Worm (Caenorhabditis elegans): ENCODE results near the gene cit-1.2.

cit-1.2 gene

DNA sequence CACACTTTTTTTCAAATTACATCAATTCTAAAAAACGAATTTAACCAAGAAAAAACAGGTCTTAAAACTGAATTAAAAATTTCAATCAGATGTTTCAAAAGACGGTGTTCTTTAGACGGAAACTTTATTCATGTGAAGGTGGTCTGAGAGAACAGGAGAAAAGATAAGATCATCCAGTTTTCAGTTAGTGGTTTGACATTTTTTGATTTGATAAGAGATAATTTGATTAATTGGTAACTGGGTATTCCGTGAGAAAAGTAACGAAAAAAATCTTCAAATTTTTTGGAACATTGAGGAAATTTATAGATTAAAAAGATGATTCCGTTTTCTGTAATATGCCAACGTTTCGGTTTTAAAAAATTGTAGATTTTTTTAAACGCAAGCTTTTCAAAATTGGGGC is 25.9 kb downstream of the cit-1.2 start:
- TF ChIP-seq hmbx-1 (tag; optimal IDR thresholded peaks at IDR 0.05) (no peak), flt-1 (GFP tag; IDR thresholded peaks at IDR 0.05) (no peak), tbx-37 (GFP tag; conservative IDR thresholded peaks at IDR 0.05) (no peak), F13C5.2 (tag; optimal IDR thresholded peaks at IDR 0.05) (no peak), pes-1 (GFP tag; IDR thresholded peaks at IDR 0.05) (no peak), aly-1 (tag; optimal IDR thresholded peaks at IDR 0.05) (no peak), hnd-1 (tag; optimal IDR thresholded peaks at IDR 0.05) (no peak), ama-1 (optimal IDR thresholded peaks at IDR 0.05) (no peak), sea-1 (GFP tag; conservative IDR thresholded peaks at IDR 0.05) (no peak), ets-7 (tag; optimal IDR thresholded peaks at IDR 0.05) (no peak), tra-4 (tag; optimal IDR thresholded peaks at IDR 0.05) (no peak), ceh-36 (tag; optimal IDR thresholded peaks at IDR 0.05) (no peak)

DNA sequence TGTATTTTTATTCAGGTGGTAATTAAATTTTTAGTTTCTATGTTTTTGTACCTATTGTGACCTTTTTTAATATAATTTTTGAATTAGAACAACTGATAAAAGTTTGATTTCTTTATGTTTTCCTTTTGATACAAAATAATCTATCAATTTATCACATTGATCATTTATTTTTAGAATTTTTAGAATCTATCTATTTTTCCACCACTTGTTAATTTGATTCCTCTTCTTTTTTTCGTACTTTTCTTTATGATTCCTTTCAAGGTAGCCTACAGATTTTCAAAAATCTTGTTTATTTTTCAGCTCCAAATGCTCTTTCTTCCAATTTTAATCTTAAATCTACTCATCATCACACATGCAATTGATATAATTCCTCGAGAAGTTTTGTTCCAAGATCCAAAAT is 27.4 kb downstream of the cit-1.2 start, which contains the start of gene dpf-6:
dpf-6 (plus strand) TSS at position 301 of the 400 bp plus-strand sequence.
- TF ChIP-seq scrt-1 (GFP tag; IDR thresholded peaks at IDR 0.05) (no peak), B0310.2 (tag; optimal IDR thresholded peaks at IDR 0.05) (no peak), ceh-13 (GFP tag; optimal IDR thresholded peaks at IDR 0.05) (no peak), tbx-37 (GFP tag; conservative IDR thresholded peaks at IDR 0.05) (no peak), flt-1 (GFP tag; IDR thresholded peaks at IDR 0.05) (no peak), pes-1 (GFP tag; IDR thresholded peaks at IDR 0.05) (no peak), hnd-1 (tag; optimal IDR thresholded peaks at IDR 0.05) (no peak), tra-4 (tag; optimal IDR thresholded peaks at IDR 0.05) (no peak), hmg-4 (GFP tag; optimal IDR thresholded peaks at IDR 0.05) (no peak), F13C5.2 (tag; optimal IDR thresholded peaks at IDR 0.05) (no peak), ets-7 (tag; optimal IDR thresholded peaks at IDR 0.05) (no peak), sea-1 (GFP tag; conservative IDR thresholded peaks at IDR 0.05) (no peak)

DNA sequence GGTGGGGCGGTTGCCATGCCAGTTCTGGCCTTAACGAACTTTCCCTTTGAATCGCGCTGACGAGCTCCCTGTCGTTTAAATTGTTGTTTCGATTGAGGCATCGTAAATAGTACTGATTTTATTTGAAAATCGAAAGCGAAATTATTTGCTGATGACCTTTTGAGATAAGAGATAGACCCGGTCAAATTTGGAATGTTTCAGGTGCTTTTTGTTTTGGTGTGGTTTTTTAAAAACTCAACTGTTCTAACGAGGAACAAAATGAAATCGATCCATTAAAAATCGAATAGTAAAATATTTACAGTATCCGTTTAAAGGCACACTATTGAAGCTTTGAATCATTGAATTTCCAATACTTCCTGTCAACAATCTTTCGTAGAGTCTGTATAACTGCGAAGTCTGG is 32.2 kb downstream of the cit-1.2 start, which contains the start of gene K12H4.6:
K12H4.6 (minus strand) TSS at position 101 of the 400 bp plus-strand sequence.
- no peak for TF ChIP-seq F13C5.2 (tag; optimal IDR thresholded peaks at IDR 0.05)
- TF ChIP-seq ets-7 (tag; optimal IDR thresholded peaks at IDR 0.05) = no peak
- TF ChIP-seq pes-1 (GFP tag; IDR thresholded peaks at IDR 0.05) = no peak
- TF ChIP-seq hnd-1 (tag; optimal IDR thresholded peaks at IDR 0.05) = no peak
- TF ChIP-seq tbx-11 (GFP tag; IDR thresholded peaks at IDR 0.05) = no peak

DNA sequence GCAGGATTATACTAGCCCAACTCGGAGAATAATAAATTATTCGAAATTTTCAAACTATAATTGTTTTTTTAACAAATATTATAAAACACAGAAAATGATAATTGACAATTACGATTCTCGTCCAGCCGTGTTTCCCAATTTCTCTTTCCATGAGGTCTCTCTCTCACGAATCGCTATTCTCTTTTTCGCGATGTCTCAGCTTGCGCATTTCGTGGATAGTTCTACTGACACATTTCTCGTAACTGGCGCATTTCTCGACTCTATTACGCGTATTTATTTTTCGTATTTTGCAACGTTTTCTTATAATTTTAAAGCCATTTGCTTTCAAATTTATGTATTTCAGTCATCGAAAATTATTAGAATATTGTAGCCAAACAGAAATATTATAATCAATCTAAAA is 33.2 kb downstream of the cit-1.2 start:
- peak; percentile 100 for TF ChIP-seq tbx-11 (GFP tag; IDR thresholded peaks at IDR 0.05)
- TF ChIP-seq scrt-1 (GFP tag; IDR thresholded peaks at IDR 0.05) = peak; percentile 100
- TF ChIP-seq tbx-37 (GFP tag; conservative IDR thresholded peaks at IDR 0.05) = peak; percentile 100
- peak; percentile 97 for TF ChIP-seq ceh-36 (tag; optimal IDR thresholded peaks at IDR 0.05)
- no peak for TF ChIP-seq ama-1 (optimal IDR thresholded peaks at IDR 0.05)
- peak; percentile 98 for TF ChIP-seq hnd-1 (tag; optimal IDR thresholded peaks at IDR 0.05)
- TF ChIP-seq B0310.2 (tag; optimal IDR thresholded peaks at IDR 0.05) = peak; percentile 100
- peak; percentile 100 for TF ChIP-seq F13C5.2 (tag; optimal IDR thresholded peaks at IDR 0.05)
- TF ChIP-seq sea-1 (GFP tag; conservative IDR thresholded peaks at IDR 0.05) = peak; percentile 100
- peak; percentile 95 for TF ChIP-seq hmbx-1 (tag; optimal IDR thresholded peaks at IDR 0.05)
- TF ChIP-seq tra-4 (tag; optimal IDR thresholded peaks at IDR 0.05) = peak; percentile 99
- peak; percentile 98 for TF ChIP-seq flt-1 (GFP tag; IDR thresholded peaks at IDR 0.05)
- peak; percentile 99 for TF ChIP-seq ets-7 (tag; optimal IDR thresholded peaks at IDR 0.05)
- TF ChIP-seq hmg-4 (GFP tag; optimal IDR thresholded peaks at IDR 0.05) = peak; percentile 100
- peak; percentile 96 for TF ChIP-seq aly-1 (tag; optimal IDR thresholded peaks at IDR 0.05)
- peak; percentile 100 for TF ChIP-seq ceh-13 (GFP tag; optimal IDR thresholded peaks at IDR 0.05)
- TF ChIP-seq pes-1 (GFP tag; IDR thresholded peaks at IDR 0.05) = peak; percentile 99

DNA sequence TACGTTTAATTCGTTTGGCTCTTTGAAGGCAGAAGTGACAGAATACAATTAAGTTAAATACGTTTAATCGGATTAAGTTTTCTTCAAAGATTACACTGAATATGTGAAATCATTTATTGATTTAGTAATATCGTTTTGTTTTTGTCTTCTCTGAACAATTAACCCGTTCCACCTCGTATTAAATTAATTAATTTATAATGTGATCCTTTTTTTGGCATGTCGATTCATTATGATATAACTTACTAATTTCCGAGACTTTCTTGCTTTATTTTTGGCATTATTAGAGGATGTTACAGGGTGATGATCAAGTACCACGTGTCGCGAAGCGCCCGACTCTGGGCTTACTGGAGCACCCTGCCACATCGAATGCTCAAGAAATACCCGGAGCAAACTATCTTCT is 33.6 kb downstream of the cit-1.2 start, which contains the start of gene K12H4.5:
K12H4.5 (plus strand) TSS at position 301 of the 400 bp plus-strand sequence.
- TF ChIP-seq tbx-11 (GFP tag; IDR thresholded peaks at IDR 0.05) (no peak), hnd-1 (tag; optimal IDR thresholded peaks at IDR 0.05) (no peak), hmbx-1 (tag; optimal IDR thresholded peaks at IDR 0.05) (no peak), ceh-13 (GFP tag; optimal IDR thresholded peaks at IDR 0.05) (no peak), sea-1 (GFP tag; conservative IDR thresholded peaks at IDR 0.05) (no peak), tbx-37 (GFP tag; conservative IDR thresholded peaks at IDR 0.05) (no peak), F13C5.2 (tag; optimal IDR thresholded peaks at IDR 0.05) (no peak), ets-7 (tag; optimal IDR thresholded peaks at IDR 0.05) (no peak), B0310.2 (tag; optimal IDR thresholded peaks at IDR 0.05) (no peak), scrt-1 (GFP tag; IDR thresholded peaks at IDR 0.05) (no peak), aly-1 (tag; optimal IDR thresholded peaks at IDR 0.05) (no peak), tra-4 (tag; optimal IDR thresholded peaks at IDR 0.05) (no peak), ceh-36 (tag; optimal IDR thresholded peaks at IDR 0.05) (no peak), flt-1 (GFP tag; IDR thresholded peaks at IDR 0.05) (no peak), pes-1 (GFP tag; IDR thresholded peaks at IDR 0.05) (no peak)

DNA sequence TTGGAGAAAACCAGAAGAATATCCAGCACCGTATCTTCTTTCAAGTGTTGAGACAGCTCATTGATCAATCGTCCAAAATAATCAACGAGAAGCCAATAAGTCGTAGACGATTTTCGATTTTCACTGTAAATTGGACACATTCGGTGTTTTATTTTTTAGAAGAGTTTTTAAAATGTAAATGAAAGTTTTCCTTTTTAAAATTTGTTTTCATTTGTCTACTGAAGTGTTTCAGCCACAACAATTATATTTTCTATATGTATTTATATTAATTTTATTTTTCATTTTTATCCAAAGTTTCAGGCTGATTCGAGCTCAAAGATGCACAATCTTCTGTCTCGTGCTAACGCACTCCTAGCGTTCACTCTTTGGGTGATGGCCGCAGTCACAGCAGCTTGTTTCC is 34.1 kb downstream of the cit-1.2 start, which contains the start of gene spcs-3:
spcs-3 (plus strand) TSS at position 301 of the 400 bp plus-strand sequence.
- no peak for TF ChIP-seq sea-1 (GFP tag; conservative IDR thresholded peaks at IDR 0.05)
- TF ChIP-seq pes-1 (GFP tag; IDR thresholded peaks at IDR 0.05) = no peak
- no peak for TF ChIP-seq F13C5.2 (tag; optimal IDR thresholded peaks at IDR 0.05)
- no peak for TF ChIP-seq hnd-1 (tag; optimal IDR thresholded peaks at IDR 0.05)
- TF ChIP-seq tbx-37 (GFP tag; conservative IDR thresholded peaks at IDR 0.05) = no peak
- no peak for TF ChIP-seq ceh-36 (tag; optimal IDR thresholded peaks at IDR 0.05)
- TF ChIP-seq hmg-4 (GFP tag; optimal IDR thresholded peaks at IDR 0.05) = no peak
- TF ChIP-seq tra-4 (tag; optimal IDR thresholded peaks at IDR 0.05) = no peak
- no peak for TF ChIP-seq aly-1 (tag; optimal IDR thresholded peaks at IDR 0.05)
- no peak for TF ChIP-seq hmbx-1 (tag; optimal IDR thresholded peaks at IDR 0.05)
- no peak for TF ChIP-seq ceh-13 (GFP tag; optimal IDR thresholded peaks at IDR 0.05)
- no peak for TF ChIP-seq scrt-1 (GFP tag; IDR thresholded peaks at IDR 0.05)
- TF ChIP-seq flt-1 (GFP tag; IDR thresholded peaks at IDR 0.05) = no peak
- no peak for TF ChIP-seq ets-7 (tag; optimal IDR thresholded peaks at IDR 0.05)
- no peak for TF ChIP-seq ama-1 (optimal IDR thresholded peaks at IDR 0.05)

DNA sequence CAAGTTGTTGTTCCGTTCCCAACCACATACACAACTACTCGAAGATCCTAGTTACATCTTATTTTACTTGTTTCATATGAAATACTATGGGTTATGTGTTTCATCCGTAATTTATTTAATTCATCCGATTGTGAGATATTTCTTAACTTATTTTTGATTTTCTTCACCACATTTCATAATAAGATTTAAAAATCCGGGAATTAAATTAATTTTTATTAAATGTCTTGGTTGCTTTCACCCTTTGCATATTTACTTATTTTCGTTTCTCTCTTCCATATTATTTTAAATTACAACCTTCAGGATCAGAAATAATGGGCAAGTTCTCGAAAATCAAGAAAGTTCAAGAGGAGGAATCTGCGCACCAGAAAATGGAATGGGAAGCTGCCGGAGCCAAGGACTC is 35.2 kb downstream of the cit-1.2 start, which contains the start of gene K12H4.3:
K12H4.3 (plus strand) TSS at position 301 of the 400 bp plus-strand sequence.
- TF ChIP-seq ceh-36 (tag; optimal IDR thresholded peaks at IDR 0.05) = no peak
- TF ChIP-seq tra-4 (tag; optimal IDR thresholded peaks at IDR 0.05) = no peak
- TF ChIP-seq B0310.2 (tag; optimal IDR thresholded peaks at IDR 0.05) = no peak
- TF ChIP-seq ceh-13 (GFP tag; optimal IDR thresholded peaks at IDR 0.05) = no peak
- TF ChIP-seq aly-1 (tag; optimal IDR thresholded peaks at IDR 0.05) = no peak
- no peak for TF ChIP-seq hnd-1 (tag; optimal IDR thresholded peaks at IDR 0.05)
- TF ChIP-seq hmg-4 (GFP tag; optimal IDR thresholded peaks at IDR 0.05) = no peak
